Fruit fly (Drosophila melanogaster): ENCODE results near the gene Ubx.

Ubx gene

DNA sequence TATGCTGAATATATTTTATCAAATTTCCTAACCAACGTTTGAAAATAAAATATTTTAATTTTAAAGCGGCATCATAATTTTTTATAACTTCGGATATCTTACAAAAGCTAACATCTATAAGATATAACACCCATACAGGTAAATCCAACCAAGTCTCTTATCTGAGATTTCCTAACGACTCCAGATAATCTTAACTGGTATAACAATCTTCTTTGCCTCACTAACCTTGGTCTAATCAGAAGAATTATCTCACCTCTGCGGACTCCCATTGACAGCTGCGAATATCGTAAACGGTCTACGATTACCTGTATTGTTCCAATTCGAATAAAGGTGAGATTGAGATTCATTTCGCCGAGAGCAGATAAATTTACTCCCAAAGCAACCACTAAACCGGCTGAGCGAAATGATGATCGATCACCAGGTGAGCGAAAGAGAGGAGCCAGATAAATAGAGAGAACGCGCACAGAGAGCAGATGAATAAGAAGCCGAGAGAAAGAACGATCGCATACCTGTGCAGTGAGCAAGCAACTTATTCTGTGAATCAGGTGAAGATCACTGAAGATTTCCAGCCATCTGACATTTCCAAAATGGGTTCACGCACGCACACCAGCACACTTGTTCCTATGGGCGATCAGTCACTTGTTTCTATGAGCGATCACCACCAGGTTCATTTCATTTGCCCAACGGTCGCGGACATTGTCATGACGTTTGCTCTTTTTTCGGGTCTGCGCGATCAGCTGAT lies 14.5 kb downstream of the Ubx start:
- TF ChIP-seq Crg-1 (GFP tag; optimal IDR thresholded peaks at IDR 0.05) (no peak), CG7045 (GFP tag; optimal IDR thresholded peaks at IDR 0.05) (no peak), Mnt (GFP tag; optimal IDR thresholded peaks at IDR 0.05) (no peak), CG33017 (tag; optimal IDR thresholded peaks at IDR 0.05) (no peak), CG7101 (tag; optimal IDR thresholded peaks at IDR 0.05) (no peak), pad (GFP tag; optimal IDR thresholded peaks at IDR 0.05) (no peak), CG1620 (GFP tag; optimal IDR thresholded peaks at IDR 0.05) (no peak), tj (GFP tag; optimal IDR thresholded peaks at IDR 0.05) (no peak), Clk (GFP tag; optimal IDR thresholded peaks at IDR 0.05) (no peak), ovo (GFP tag; optimal IDR thresholded peaks at IDR 0.05) (no peak)

DNA sequence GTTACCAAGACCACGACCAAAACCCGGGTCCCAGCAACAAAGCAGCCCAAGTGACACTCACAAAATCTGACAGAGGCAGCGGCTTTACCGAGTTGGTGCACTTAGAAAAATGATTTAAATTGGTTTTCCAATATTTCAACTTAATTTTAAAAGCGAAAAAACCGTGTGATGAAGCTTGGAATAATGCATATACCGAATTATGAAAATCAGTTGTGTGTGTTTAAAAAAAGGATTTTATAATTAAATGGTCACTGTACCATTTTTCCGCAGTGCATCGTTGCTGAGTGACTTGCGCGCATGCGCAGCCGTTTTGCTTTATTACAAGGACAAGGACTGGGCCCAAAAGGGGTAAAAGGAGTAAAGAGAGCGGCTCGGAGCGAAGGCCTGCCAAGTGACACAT lies 16.3 kb downstream of the Ubx start:
- no peak for TF ChIP-seq CG7045 (GFP tag; optimal IDR thresholded peaks at IDR 0.05)
- no peak for TF ChIP-seq Crg-1 (GFP tag; optimal IDR thresholded peaks at IDR 0.05)
- no peak for TF ChIP-seq CG12768 (GFP tag; optimal IDR thresholded peaks at IDR 0.05)
- TF ChIP-seq Hr96 (GFP tag; optimal IDR thresholded peaks at IDR 0.05): no peak
- TF ChIP-seq ovo (GFP tag; optimal IDR thresholded peaks at IDR 0.05): no peak
- no peak for TF ChIP-seq CG1620 (GFP tag; optimal IDR thresholded peaks at IDR 0.05)
- TF ChIP-seq cnc (optimal IDR thresholded peaks at IDR 0.05): no peak
- TF ChIP-seq CG14711 (tag; optimal IDR thresholded peaks at IDR 0.05): no peak
- no peak for TF ChIP-seq CG33017 (tag; optimal IDR thresholded peaks at IDR 0.05)

DNA sequence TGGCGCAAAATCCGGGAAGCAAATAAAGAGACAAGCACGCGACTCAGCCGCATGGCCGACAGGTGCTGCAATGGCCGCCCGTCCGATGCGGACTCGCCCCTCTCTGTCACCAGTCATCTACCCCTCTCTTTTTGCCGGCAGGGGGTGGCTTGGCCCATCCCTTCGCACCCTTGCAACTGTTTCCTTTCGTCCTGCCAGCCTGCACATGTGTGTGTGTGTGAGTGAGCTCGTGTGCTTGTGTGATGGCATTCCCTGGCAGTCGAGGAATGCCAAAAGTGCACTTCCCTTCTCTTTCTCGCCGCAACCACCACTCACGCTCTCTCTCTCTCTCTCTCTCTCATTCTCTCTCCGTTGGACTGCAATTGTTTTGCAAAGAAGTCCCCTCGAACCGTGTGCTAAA lies 18.6 kb downstream of the Ubx start:
- TF ChIP-seq CG5204 (GFP tag; optimal IDR thresholded peaks at IDR 0.05) (no peak), CG1620 (GFP tag; optimal IDR thresholded peaks at IDR 0.05) (no peak), Clk (GFP tag; optimal IDR thresholded peaks at IDR 0.05) (no peak), CG11617 (GFP tag; optimal IDR thresholded peaks at IDR 0.05) (no peak), toe (GFP tag; optimal IDR thresholded peaks at IDR 0.05) (no peak), bab1 (GFP tag; optimal IDR thresholded peaks at IDR 0.05) (no peak), CG7101 (tag; optimal IDR thresholded peaks at IDR 0.05) (no peak), tj (GFP tag; optimal IDR thresholded peaks at IDR 0.05) (no peak), CG7045 (GFP tag; optimal IDR thresholded peaks at IDR 0.05) (no peak), Crg-1 (GFP tag; optimal IDR thresholded peaks at IDR 0.05) (no peak), CG14711 (tag; optimal IDR thresholded peaks at IDR 0.05) (no peak), cic (GFP tag; optimal IDR thresholded peaks at IDR 0.05) (no peak), Hr96 (GFP tag; optimal IDR thresholded peaks at IDR 0.05) (no peak), kay (GFP tag; ENCODE audit: borderline replicate concordance) (no peak), CG33017 (tag; optimal IDR thresholded peaks at IDR 0.05) (no peak), Mnt (GFP tag; optimal IDR thresholded peaks at IDR 0.05) (no peak)

DNA sequence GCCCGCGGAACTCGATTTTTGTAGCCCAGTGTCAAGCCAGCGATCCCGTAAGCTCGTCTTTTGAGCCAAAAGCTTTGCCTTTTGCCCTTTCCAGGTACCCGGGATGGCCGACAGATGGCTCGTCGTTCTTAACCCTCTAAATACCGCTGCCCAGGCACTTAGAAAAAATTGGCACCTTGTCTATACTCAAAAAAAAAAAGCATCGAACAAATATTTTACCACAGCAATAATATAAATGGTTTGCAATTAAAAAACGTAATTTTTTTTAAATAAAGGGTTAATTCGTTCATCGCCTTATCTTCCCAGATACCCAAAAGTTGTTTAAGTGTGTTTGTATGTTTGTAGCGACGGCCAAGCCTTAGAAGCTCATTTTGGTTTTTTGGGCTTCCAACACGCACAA lies 30.0 kb downstream of the Ubx start:
- TF ChIP-seq kay (GFP tag; ENCODE audit: borderline replicate concordance): no peak
- TF ChIP-seq CG5204 (GFP tag; optimal IDR thresholded peaks at IDR 0.05): no peak
- no peak for TF ChIP-seq Crg-1 (GFP tag; optimal IDR thresholded peaks at IDR 0.05)
- TF ChIP-seq CG7101 (tag; optimal IDR thresholded peaks at IDR 0.05): no peak

DNA sequence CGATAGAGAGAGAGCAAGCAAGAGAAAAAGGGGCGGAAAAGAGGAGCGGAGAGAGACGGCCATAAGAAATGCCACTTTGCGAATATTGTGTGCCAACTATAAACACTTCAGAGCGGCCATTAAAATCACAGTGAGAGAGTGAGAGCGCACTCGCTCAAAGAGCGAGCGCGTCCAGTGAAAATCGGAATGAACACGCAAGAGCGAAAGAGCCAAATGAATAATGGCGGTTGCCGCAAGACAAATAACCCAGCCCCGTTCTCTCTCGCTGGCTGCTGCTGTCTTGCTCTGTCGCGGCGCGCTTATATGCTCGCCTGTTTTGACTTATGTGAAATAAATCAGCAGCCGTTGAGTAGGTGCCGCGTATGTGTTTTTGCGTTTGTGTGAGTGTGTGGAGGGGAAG lies 31.4 kb downstream of the Ubx start:
- TF ChIP-seq pad (GFP tag; optimal IDR thresholded peaks at IDR 0.05) (peak; percentile 99), bab1 (GFP tag; optimal IDR thresholded peaks at IDR 0.05) (no peak)

DNA sequence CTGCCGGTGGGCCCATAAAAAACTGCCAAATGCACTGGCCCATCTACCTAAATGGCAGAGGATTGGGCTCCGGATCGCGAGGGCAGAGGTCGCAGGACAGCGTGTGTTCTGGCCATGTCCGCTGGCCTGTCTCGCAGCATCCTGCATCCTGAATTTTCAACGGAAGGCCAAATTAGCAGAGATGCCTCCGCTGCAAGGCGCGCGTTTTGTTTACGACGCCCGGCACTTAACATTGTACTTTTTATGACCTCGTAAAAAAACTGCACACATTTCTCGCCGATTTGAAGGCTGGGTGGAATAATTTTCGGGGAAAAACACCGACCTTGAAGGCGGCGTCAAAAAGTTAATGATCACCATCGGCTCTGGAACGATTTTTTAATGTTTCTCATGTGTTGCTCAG lies 33.3 kb downstream of the Ubx start:
- no peak for TF ChIP-seq CG7045 (GFP tag; optimal IDR thresholded peaks at IDR 0.05)
- no peak for TF ChIP-seq CG14711 (tag; optimal IDR thresholded peaks at IDR 0.05)
- no peak for TF ChIP-seq CG11617 (GFP tag; optimal IDR thresholded peaks at IDR 0.05)
- TF ChIP-seq CG1620 (GFP tag; optimal IDR thresholded peaks at IDR 0.05): no peak
- no peak for TF ChIP-seq CG7101 (tag; optimal IDR thresholded peaks at IDR 0.05)
- no peak for TF ChIP-seq Mnt (GFP tag; optimal IDR thresholded peaks at IDR 0.05)
- no peak for TF ChIP-seq kay (GFP tag; ENCODE audit: borderline replicate concordance)

DNA sequence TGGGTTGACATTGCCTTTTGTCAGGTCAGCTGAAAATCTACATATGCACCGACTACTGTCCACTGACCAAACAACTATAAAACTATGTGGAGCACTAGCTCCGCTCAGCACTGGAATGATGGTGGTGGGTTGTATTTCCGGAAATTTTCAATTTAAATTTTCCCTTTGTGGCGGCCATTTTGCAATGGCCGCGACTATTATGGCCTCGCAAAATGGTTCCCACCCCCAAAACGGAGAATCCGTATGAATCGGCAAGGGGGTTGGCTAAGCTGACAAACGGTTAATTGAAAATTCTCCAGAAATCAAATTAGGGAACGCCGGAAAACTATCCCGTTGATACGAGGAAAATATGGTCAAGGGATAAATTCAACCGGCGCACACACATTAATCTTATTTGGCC lies 51.3 kb downstream of the Ubx start:
- no peak for TF ChIP-seq toe (GFP tag; optimal IDR thresholded peaks at IDR 0.05)
- TF ChIP-seq ovo (GFP tag; optimal IDR thresholded peaks at IDR 0.05): no peak
- no peak for TF ChIP-seq Clk (GFP tag; optimal IDR thresholded peaks at IDR 0.05)
- no peak for TF ChIP-seq Hr96 (GFP tag; optimal IDR thresholded peaks at IDR 0.05)
- TF ChIP-seq tj (GFP tag; optimal IDR thresholded peaks at IDR 0.05): no peak
- TF ChIP-seq kay (GFP tag; ENCODE audit: borderline replicate concordance): peak; percentile 25

DNA sequence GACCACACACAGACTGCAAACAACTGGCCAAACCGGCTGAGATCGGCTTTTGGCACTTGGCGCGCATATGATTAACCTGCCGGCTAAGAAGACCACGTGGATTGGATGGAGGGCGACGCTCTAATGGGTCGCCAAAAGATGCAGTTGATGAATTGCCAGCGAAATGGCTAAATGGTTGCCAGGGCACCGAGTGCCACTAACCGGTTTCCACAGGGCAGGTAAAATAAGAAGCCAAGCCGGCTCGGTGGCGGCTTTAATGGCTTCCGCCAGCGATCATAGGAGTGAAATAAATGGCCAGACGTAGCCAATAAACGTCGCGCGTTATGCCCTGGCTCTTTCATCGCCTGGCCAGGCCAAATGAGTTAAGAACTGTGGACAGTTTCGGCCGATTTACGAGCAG lies 56.3 kb downstream of the Ubx start:
- TF ChIP-seq CG33017 (tag; optimal IDR thresholded peaks at IDR 0.05) (no peak), ovo (GFP tag; optimal IDR thresholded peaks at IDR 0.05) (no peak), toe (GFP tag; optimal IDR thresholded peaks at IDR 0.05) (no peak), CG1620 (GFP tag; optimal IDR thresholded peaks at IDR 0.05) (no peak)
